Worm (Caenorhabditis elegans) whole organism, dauer: ENCODE measurements around the gene vig-1.

Experiments used
- unc-62 ChIP-seq: sonication (generic microtip); optimal IDR thresholded peaks from 2 replicates; lab custom pipeline; 2017; ENCODE audit warnings: missing biosample characterization, missing genetic modification reagents, missing genetic modification characterization

vig-1 gene

DNA sequence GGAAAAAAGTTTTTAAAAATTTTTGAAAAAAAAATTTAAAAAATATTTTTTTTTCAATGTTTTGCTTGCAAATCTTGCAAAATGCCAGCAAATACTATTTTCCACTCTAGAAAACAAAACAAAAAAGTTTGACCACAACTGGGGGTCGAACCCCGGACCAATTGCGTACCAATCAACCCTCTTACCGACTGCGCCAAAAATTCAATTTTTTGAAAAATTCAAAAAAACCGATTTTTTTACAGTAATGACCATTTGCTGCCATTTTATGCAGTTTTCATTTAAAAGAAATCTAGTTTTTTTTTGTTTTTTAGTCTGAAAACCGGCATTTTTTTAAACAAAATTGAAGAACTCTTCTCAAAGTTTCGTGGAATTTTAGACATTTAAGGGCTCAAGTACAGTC lies 41.6 kb downstream of the vig-1 start:
- TF ChIP-seq unc-62 (GFP tag; lab: Kevin White, UChicago) = no peak

DNA sequence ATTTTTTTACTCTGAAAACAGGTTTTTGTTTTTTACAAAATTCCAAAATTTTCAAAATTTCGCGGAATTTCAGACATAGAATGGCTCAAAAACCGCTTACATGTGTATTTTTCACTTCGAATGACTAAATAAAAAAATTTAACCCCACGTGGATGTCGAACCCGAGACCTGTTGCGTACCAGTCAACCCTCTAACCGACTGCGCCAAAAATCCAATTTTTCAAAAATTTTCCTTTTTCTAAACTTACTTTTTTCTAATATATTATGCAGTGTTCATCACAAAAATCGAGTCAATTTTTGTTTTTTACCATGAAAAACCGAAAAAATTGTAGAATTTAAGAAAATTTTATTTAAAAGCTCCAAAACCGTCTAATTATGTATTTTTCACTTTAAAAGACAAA lies 45.1 kb downstream of the vig-1 start:
- no peak for TF ChIP-seq unc-62 (GFP tag; lab: Kevin White, UChicago)

DNA sequence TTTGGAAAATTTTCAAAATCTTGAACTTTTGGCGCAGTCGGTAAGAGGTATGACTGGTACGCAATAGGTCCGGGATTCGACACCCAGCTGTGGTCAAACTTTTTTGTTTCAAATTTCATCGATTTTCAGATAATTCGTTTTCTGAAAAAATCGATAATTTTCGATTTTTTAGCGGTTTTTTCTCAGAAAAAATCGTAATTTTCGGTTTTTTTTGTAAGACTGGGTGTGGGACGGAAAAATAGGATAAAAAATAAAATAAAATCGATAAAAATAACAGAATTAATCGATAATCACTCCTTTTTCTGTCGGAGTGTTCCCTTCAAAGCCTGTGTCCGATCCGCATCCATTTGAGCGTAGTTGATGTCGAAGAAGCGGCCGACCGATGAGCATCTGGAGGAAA lies 47.9 kb downstream of the vig-1 start:
- no peak for TF ChIP-seq unc-62 (GFP tag; lab: Kevin White, UChicago)

ce11 chrII:1369322-1369721 lies 48.5 kb downstream of the vig-1 start:
- no peak for TF ChIP-seq unc-62 (GFP tag; lab: Kevin White, UChicago)

ce11 chrII:1371533-1371932 lies 50.7 kb downstream of the vig-1 start:
- no peak for TF ChIP-seq unc-62 (GFP tag; lab: Kevin White, UChicago)

DNA sequence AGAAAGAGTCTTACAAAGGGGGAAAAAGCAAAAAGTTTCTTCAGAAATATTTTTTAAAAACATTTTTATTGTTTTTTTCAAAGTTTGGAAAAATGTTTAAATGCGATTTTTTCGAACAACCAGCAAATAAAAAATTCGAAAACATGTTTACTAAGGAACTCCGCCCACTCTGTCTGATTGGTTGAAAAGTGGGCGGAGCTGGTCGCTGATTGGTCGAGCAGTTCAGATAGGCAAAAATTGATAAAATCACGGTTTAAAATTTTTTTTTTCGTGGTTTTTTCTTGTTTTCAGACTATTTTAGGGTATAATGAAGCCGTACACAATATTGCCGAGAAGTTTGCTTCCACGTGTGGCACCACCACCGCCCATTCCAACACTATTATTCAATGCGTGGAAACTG lies 51.3 kb downstream of the vig-1 start:
- TF ChIP-seq unc-62 (GFP tag; lab: Kevin White, UChicago) = no peak
